Worm (Caenorhabditis elegans): ENCODE data around the gene W04G3.12.
A peak's percentile ranks its signal among the peaks of the same experiment; 100 is the strongest.

W04G3.12 gene

ce11 chrX:11031047-11031695 is 45.4 kb downstream of the W04G3.12 start (continued):
- TF ChIP-seq nhr-28 (tag; optimal IDR thresholded peaks at IDR 0.05) (peak; percentile 78), dpl-1 (GFP tag; optimal IDR thresholded peaks at IDR 0.05) (peak; percentile 38), pha-4 (GFP tag; IDR thresholded peaks at IDR 0.05) (peak; percentile 79), pha-4 (tag; optimal IDR thresholded peaks at IDR 0.05) (peak; percentile 73), nhr-77 (tag; optimal IDR thresholded peaks at IDR 0.05) (no peak), ZK337.2 (GFP tag; IDR thresholded peaks at IDR 0.05) (no peak), daf-8 (GFP tag; IDR thresholded peaks at IDR 0.05) (no peak), hlh-11 (tag; optimal IDR thresholded peaks at IDR 0.05) (peak; percentile 94), lin-38 (GFP tag; IDR thresholded peaks at IDR 0.05) (peak; percentile 52), ztf-11 (tag; optimal IDR thresholded peaks at IDR 0.05) (peak; percentile 36), fkh-10 (GFP tag; optimal IDR thresholded peaks at IDR 0.05) (peak; percentile 51), ceh-44 (GFP tag; IDR thresholded peaks at IDR 0.05) (no peak), snpc-1.2 (GFP tag; IDR thresholded peaks at IDR 0.05) (no peak), Y5F2A.4 (GFP tag; optimal IDR thresholded peaks at IDR 0.05) (no peak), nhr-11 (tag; optimal IDR thresholded peaks at IDR 0.05) (peak; percentile 91), fos-1 (tag; optimal IDR thresholded peaks at IDR 0.05) (no peak), set-16 (GFP tag; IDR thresholded peaks at IDR 0.05) (peak; percentile 94), nhr-41 (GFP tag; IDR thresholded peaks at IDR 0.05) (no peak), T20F7.1 (GFP tag; optimal IDR thresholded peaks at IDR 0.05) (peak; percentile 71), R02D3.7 (tag; optimal IDR thresholded peaks at IDR 0.05) (no peak), mdt-29 (GFP tag; IDR thresholded peaks at IDR 0.05) (no peak), duxl-1 (tag; optimal IDR thresholded peaks at IDR 0.05; ENCODE audit: poor library complexity) (peak; percentile 33), lsy-2 (tag; optimal IDR thresholded peaks at IDR 0.05) (peak; percentile 52 to 87), hif-1 (tag; optimal IDR thresholded peaks at IDR 0.05) (peak; percentile 40 to 86), egl-27 (tag; optimal IDR thresholded peaks at IDR 0.05) (no peak), mes-2 (tag; optimal IDR thresholded peaks at IDR 0.05; ENCODE audit: poor library complexity, severe bottlenecking) (peak; percentile 85), T26A8.4 (GFP tag; IDR thresholded peaks at IDR 0.05) (peak; percentile 67; the same call in 1 of the 2 replicates), ama-1 (optimal IDR thresholded peaks at IDR 0.05) (peak; percentile 18), ceh-82 (tag; optimal IDR thresholded peaks at IDR 0.05) (no peak), Y75B8A.6 (GFP tag; IDR thresholded peaks at IDR 0.05) (no peak), unc-130 (GFP tag; optimal IDR thresholded peaks at IDR 0.05) (peak; percentile 40), lin-13 (GFP tag; optimal IDR thresholded peaks at IDR 0.05) (peak; percentile 70), nhr-48 (tag; optimal IDR thresholded peaks at IDR 0.05) (peak; percentile 87), mdl-1 (tag; optimal IDR thresholded peaks at IDR 0.05) (peak; percentile 82 to 87), ZK546.5 (tag; optimal IDR thresholded peaks at IDR 0.05) (no peak), cey-2 (tag; optimal IDR thresholded peaks at IDR 0.05; ENCODE audit: borderline replicate concordance, insufficient read depth) (no peak), rbr-2 (tag; optimal IDR thresholded peaks at IDR 0.05) (peak; percentile 97), mxl-3 (GFP tag; optimal IDR thresholded peaks at IDR 0.05) (peak; percentile 95), hmg-1.1 (GFP tag; IDR thresholded peaks at IDR 0.05) (peak; percentile 87), skn-1 (tag; optimal IDR thresholded peaks at IDR 0.05) (no peak), vab-7 (GFP tag; IDR thresholded peaks at IDR 0.05) (0 out of 2 replicates have a peak, but pooled peaks have one; percentile 43), nhr-25 (tag; optimal IDR thresholded peaks at IDR 0.05; ENCODE audit: borderline replicate concordance, insufficient read depth) (peak; percentile 86), arid-1 (GFP tag; conservative IDR thresholded peaks at IDR 0.05) (peak; percentile 70; the same call in 1 of the 2 replicates), D1046.2 (GFP tag; IDR thresholded peaks at IDR 0.05) (no peak), nhr-6 (tag; optimal IDR thresholded peaks at IDR 0.05) (peak; percentile 77), lin-1 (GFP tag; IDR thresholded peaks at IDR 0.05) (no peak), spr-1 (tag; optimal IDR thresholded peaks at IDR 0.05) (peak; percentile 76), nhr-237 (tag; optimal IDR thresholded peaks at IDR 0.05) (peak; percentile 40), tag-97 (GFP tag; IDR thresholded peaks at IDR 0.05) (0 out of 2 replicates have a peak, but pooled peaks have one; percentile 84), dmd-9 (GFP tag; IDR thresholded peaks at IDR 0.05) (peak; percentile 52; the same call in 1 of the 2 replicates)
